Fruit fly (Drosophila melanogaster) whole organism, adult: Measurements from ENCODE around the gene CG13771.

Source experiments
- CG7045 ChIP-seq: fragments of 200-800 bp; sonication (Bioruptor generic); optimal IDR thresholded peaks from 2 replicates; lab custom pipeline; 2017; ENCODE audit warnings: missing biosample characterization, mild to moderate bottlenecking, missing genetic modification characterization
- Clk ChIP-seq: fragments of 200-800 bp; sonication (Bioruptor generic); optimal IDR thresholded peaks from 2 replicates; lab custom pipeline; 2017; ENCODE audit warnings: missing biosample characterization, missing genetic modification characterization
- Hr96 ChIP-seq: fragments of 200-800 bp; sonication (Bioruptor generic); optimal IDR thresholded peaks from 2 replicates; lab custom pipeline; 2016; ENCODE audit warnings: missing biosample characterization, missing genetic modification characterization
- bab1 ChIP-seq: fragments of 200-800 bp; sonication (Bioruptor generic); optimal IDR thresholded peaks from 3 replicates; lab custom pipeline; 2019; ENCODE audit warnings: missing biosample characterization, mild to moderate bottlenecking, missing genetic modification characterization, moderate library complexity
- ovo ChIP-seq: fragments of 200-800 bp; sonication (Bioruptor generic); optimal IDR thresholded peaks from 2 replicates; lab custom pipeline; 2016; ENCODE audit warnings: missing biosample characterization, missing genetic modification characterization

DNA sequence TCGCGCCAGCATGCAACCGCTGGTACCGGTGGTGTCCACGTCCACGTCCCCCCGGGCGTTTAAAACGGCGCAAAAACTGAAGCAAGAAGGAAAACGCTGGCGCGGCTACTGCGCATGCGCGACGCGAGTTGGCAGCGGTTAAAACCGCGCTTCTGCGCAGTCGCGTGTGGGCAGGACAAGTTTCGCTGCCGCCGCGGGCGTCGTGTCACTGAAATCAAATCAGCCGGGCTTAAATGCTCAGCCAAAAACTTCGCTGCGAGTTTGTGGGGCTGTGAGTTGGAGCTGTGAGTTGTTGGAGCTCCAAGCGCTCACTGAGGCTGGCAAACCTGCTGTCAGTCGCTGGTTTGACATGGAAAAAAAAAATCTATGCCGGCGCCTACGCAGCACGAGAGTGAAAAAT, 41.7 kb upstream of the CG13771 start:
- TF ChIP-seq Hr96 (GFP tag; lab: Kevin White, UChicago): no peak
- TF ChIP-seq ovo: no peak
- TF ChIP-seq bab1 (GFP tag; lab: Kevin White, UChicago): no peak
- no peak for TF ChIP-seq CG7045 (GFP tag; lab: Kevin White, UChicago)
- TF ChIP-seq Clk (GFP tag; lab: Kevin White, UChicago): no peak
